Worm (Caenorhabditis elegans) whole organism, L3 larva: Measurements from ENCODE around the gene rad-23.

ENCODE experiments used
- R02D3.7 ChIP-seq: fragments of 150-350 bp; optimal IDR thresholded peaks from 2 replicates; lab custom pipeline; 2014; ENCODE audit warnings: missing biosample characterization, missing genetic modification characterization
- ZK546.5 ChIP-seq: sonication (generic microtip); optimal IDR thresholded peaks from 2 replicates; lab custom pipeline; 2017; ENCODE audit warnings: missing biosample characterization, missing genetic modification characterization
- aly-2 ChIP-seq: fragments of 150-350 bp; optimal IDR thresholded peaks from 2 replicates; lab custom pipeline; 2014; ENCODE audit warnings: missing biosample characterization, missing genetic modification characterization
- ama-1 ChIP-seq: fragments of 150-350 bp; optimal IDR thresholded peaks from 2 replicates; lab custom pipeline; 2018
- ceh-16 ChIP-seq: sonication (generic microtip); optimal IDR thresholded peaks from 2 replicates; lab custom pipeline; 2017; ENCODE audit warnings: missing biosample characterization, missing genetic modification characterization
- ceh-28 ChIP-seq: fragments of 150-350 bp; optimal IDR thresholded peaks from 2 replicates; lab custom pipeline; 2014; ENCODE audit warnings: missing biosample characterization, missing genetic modification reagents, missing genetic modification characterization
- ceh-82 ChIP-seq: fragments of 150-350 bp; optimal IDR thresholded peaks from 2 replicates; lab custom pipeline; 2014; ENCODE audit warnings: missing biosample characterization, missing genetic modification characterization
- ceh-9 ChIP-seq: sonication (generic microtip); optimal IDR thresholded peaks from 2 replicates; lab custom pipeline; 2018; ENCODE audit warnings: missing biosample characterization, missing genetic modification characterization
- daf-12 ChIP-seq: fragments of 150-350 bp; optimal IDR thresholded peaks from 2 replicates; lab custom pipeline; 2014; ENCODE audit warnings: missing biosample characterization, missing genetic modification reagents, missing genetic modification characterization
- egl-27 ChIP-seq: sonication (generic microtip); optimal IDR thresholded peaks from 4 replicates; lab custom pipeline; 2017; ENCODE audit warnings: missing biosample characterization, missing genetic modification reagents, missing genetic modification characterization
- egl-5 ChIP-seq: fragments of 150-350 bp; optimal IDR thresholded peaks from 2 replicates; lab custom pipeline; 2017; ENCODE audit warnings: missing biosample characterization, missing genetic modification reagents, missing genetic modification characterization, inconsistent platforms
- elt-1 ChIP-seq: fragments of 150-350 bp; optimal IDR thresholded peaks from 2 replicates; lab custom pipeline; 2014; ENCODE audit warnings: missing biosample characterization, missing genetic modification characterization
- elt-2 ChIP-seq: sonication (generic microtip); optimal IDR thresholded peaks from 2 replicates; lab custom pipeline; 2016; ENCODE audit warnings: missing genetic modification reagents, mild to moderate bottlenecking, missing genetic modification characterization, missing compliant biosample characterization
- elt-3 ChIP-seq, 3 experiments: fragments of 150-350 bp in 1 of 3; sonication (generic microtip) in 2 of 3; optimal IDR thresholded peaks; 2 replicates in 2 of 3; 4 replicates in 1 of 3; lab custom pipeline; 2014 to 2017; ENCODE audit warnings: missing biosample characterization in 3 of 3, missing genetic modification characterization in 3 of 3
- eor-1 ChIP-seq, 2 experiments: fragments of 150-350 bp; optimal IDR thresholded peaks; 2 replicates each; lab custom pipeline; 2014 to 2018; ENCODE audit warnings: missing biosample characterization in 2 of 2, missing genetic modification characterization in 2 of 2
- fkh-10 ChIP-seq: sonication (generic microtip); optimal IDR thresholded peaks from 2 replicates; lab custom pipeline; 2017; ENCODE audit warnings: missing biosample characterization, missing genetic modification reagents, missing genetic modification characterization
- fos-1 ChIP-seq: fragments of 150-350 bp; optimal IDR thresholded peaks from 2 replicates; lab custom pipeline; 2014; ENCODE audit warnings: missing biosample characterization, missing genetic modification characterization
- hmg-11 ChIP-seq: sonication (generic microtip); optimal IDR thresholded peaks from 2 replicates; lab custom pipeline; 2016; ENCODE audit warnings: missing genetic modification characterization, missing compliant biosample characterization
- jun-1 ChIP-seq: fragments of 150-350 bp; optimal IDR thresholded peaks from 2 replicates; lab custom pipeline; 2014; ENCODE audit warnings: missing biosample characterization, missing genetic modification reagents, missing genetic modification characterization
- lin-15B ChIP-seq: fragments of 150-350 bp; optimal IDR thresholded peaks from 2 replicates; lab custom pipeline; 2014; ENCODE audit warnings: missing biosample characterization, missing genetic modification characterization
- lin-39 ChIP-seq: fragments of 150-350 bp; optimal IDR thresholded peaks from 2 replicates; lab custom pipeline; 2018; ENCODE audit warnings: missing biosample characterization, missing genetic modification reagents, missing genetic modification characterization
- lsy-12 ChIP-seq: sonication (generic microtip); optimal IDR thresholded peaks from 2 replicates; lab custom pipeline; 2016; ENCODE audit warnings: mild to moderate bottlenecking, missing genetic modification characterization, missing compliant biosample characterization
- mdl-1 ChIP-seq: fragments of 150-350 bp; optimal IDR thresholded peaks from 2 replicates; lab custom pipeline; 2014; ENCODE audit warnings: missing biosample characterization, missing genetic modification characterization
- mml-1 ChIP-seq: fragments of 150-350 bp; sonication (generic microtip); optimal IDR thresholded peaks from 3 replicates; lab custom pipeline; 2014; ENCODE audit warnings: missing biosample characterization, missing genetic modification characterization
- nfya-1 ChIP-seq: sonication (generic microtip); optimal IDR thresholded peaks from 2 replicates; lab custom pipeline; 2017; ENCODE audit warnings: missing genetic modification characterization, mild to moderate bottlenecking, missing compliant biosample characterization, antibody characterized with exemption, moderate library complexity; ENCODE audit not compliant: insufficient read depth
- nhr-11 ChIP-seq: fragments of 150-350 bp; optimal IDR thresholded peaks from 2 replicates; lab custom pipeline; 2014; ENCODE audit warnings: missing biosample characterization, missing genetic modification characterization
- nhr-12 ChIP-seq: fragments of 150-350 bp; optimal IDR thresholded peaks from 2 replicates; lab custom pipeline; 2014; ENCODE audit warnings: missing biosample characterization, missing genetic modification characterization
- nhr-23 ChIP-seq: fragments of 150-350 bp; optimal IDR thresholded peaks from 2 replicates; lab custom pipeline; 2014; ENCODE audit warnings: missing biosample characterization, missing genetic modification reagents, missing genetic modification characterization
- nhr-237 ChIP-seq: fragments of 150-350 bp; optimal IDR thresholded peaks from 2 replicates; lab custom pipeline; 2014; ENCODE audit warnings: missing biosample characterization, missing genetic modification characterization
- nhr-25 ChIP-seq: sonication (generic microtip); optimal IDR thresholded peaks from 2 replicates; lab custom pipeline; 2017; ENCODE audit warnings: missing biosample characterization, missing genetic modification characterization
- nhr-28 ChIP-seq: fragments of 150-350 bp; optimal IDR thresholded peaks from 2 replicates; lab custom pipeline; 2014; ENCODE audit warnings: missing biosample characterization, missing genetic modification characterization
- nhr-43 ChIP-seq: sonication (generic microtip); optimal IDR thresholded peaks from 2 replicates; lab custom pipeline; 2016; ENCODE audit warnings: mild to moderate bottlenecking, missing genetic modification characterization, missing compliant biosample characterization; ENCODE audit not compliant: poor library complexity, severe bottlenecking
- nhr-67 ChIP-seq: fragments of 150-350 bp; optimal IDR thresholded peaks from 2 replicates; lab custom pipeline; 2014; ENCODE audit warnings: missing biosample characterization, missing genetic modification characterization
- nhr-76 ChIP-seq: fragments of 150-350 bp; sonication (generic microtip); optimal IDR thresholded peaks from 5 replicates; lab custom pipeline; 2014; ENCODE audit warnings: missing biosample characterization, missing genetic modification characterization
- nhr-77 ChIP-seq: fragments of 150-350 bp; optimal IDR thresholded peaks from 2 replicates; lab custom pipeline; 2014; ENCODE audit warnings: missing biosample characterization, missing genetic modification characterization
- pha-4 ChIP-seq: fragments of 150-350 bp; optimal IDR thresholded peaks from 2 replicates; lab custom pipeline; 2014; ENCODE audit warnings: missing biosample characterization, missing genetic modification reagents, missing genetic modification characterization
- pqm-1 ChIP-seq: fragments of 150-350 bp; optimal IDR thresholded peaks from 2 replicates; lab custom pipeline; 2017; ENCODE audit warnings: missing biosample characterization, missing genetic modification characterization, inconsistent platforms
- sea-2 ChIP-seq: fragments of 150-350 bp; sonication (generic microtip); optimal IDR thresholded peaks from 4 replicates; lab custom pipeline; 2014; ENCODE audit warnings: missing biosample characterization, missing genetic modification reagents, missing genetic modification characterization
- skn-1 ChIP-seq: fragments of 150-350 bp; optimal IDR thresholded peaks from 2 replicates; lab custom pipeline; 2014; ENCODE audit warnings: missing biosample characterization, missing genetic modification characterization
- snpc-4 ChIP-seq: fragments of 150-350 bp; optimal IDR thresholded peaks from 2 replicates; lab custom pipeline; 2014; ENCODE audit warnings: missing biosample characterization, missing genetic modification characterization
- tbx-2 ChIP-seq: sonication (generic microtip); optimal IDR thresholded peaks from 2 replicates; lab custom pipeline; 2016; ENCODE audit warnings: mild to moderate bottlenecking, missing genetic modification characterization, missing compliant biosample characterization
- unc-39 ChIP-seq: sonication (generic microtip); optimal IDR thresholded peaks from 4 replicates; lab custom pipeline; 2017; ENCODE audit warnings: missing biosample characterization, missing genetic modification characterization
- unc-62 ChIP-seq: fragments of 150-350 bp; sonication (generic microtip); optimal IDR thresholded peaks from 4 replicates; lab custom pipeline; 2014; ENCODE audit warnings: missing biosample characterization, missing genetic modification reagents, missing genetic modification characterization
- zag-1 ChIP-seq: fragments of 150-350 bp; optimal IDR thresholded peaks from 2 replicates; lab custom pipeline; 2014; ENCODE audit warnings: missing biosample characterization, missing genetic modification characterization
- ztf-4 ChIP-seq: fragments of 150-350 bp; optimal IDR thresholded peaks from 2 replicates; lab custom pipeline; 2014; ENCODE audit warnings: missing biosample characterization, missing genetic modification characterization

The rad-23 gene

DNA sequence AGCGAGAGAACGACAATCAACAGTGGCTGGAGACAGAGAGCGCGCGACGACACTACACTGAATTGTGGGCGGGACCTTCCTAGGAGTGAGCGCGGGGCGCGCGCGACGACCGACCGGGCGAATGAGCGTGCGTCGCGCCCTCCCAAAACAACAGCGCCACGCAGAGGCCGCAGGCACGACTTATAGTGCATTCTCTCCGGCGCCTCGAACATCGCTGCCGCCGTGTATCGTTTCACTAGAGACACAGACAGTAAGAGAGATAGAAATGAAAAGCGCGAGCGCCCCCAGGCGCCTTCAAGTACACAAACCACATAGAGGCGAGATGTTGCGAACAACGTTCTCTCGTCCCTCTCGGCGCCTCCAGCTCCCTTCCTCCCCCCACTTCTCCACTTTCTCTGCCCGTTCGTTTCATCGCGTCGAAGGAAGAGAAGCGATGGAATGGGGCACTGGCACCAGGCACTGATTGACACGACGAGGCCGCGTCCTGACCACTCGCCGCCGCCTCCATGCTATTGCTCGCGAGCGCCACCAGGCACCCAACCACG is 32.6 kb downstream of the rad-23 start:
- TF ChIP-seq unc-39 (tag; lab: Kevin White, UChicago) (no peak), ceh-9 (tag; lab: Kevin White, UChicago) (no peak), hmg-11 (tag; lab: Kevin White, UChicago) (peak; percentile 87), nhr-25 (tag; lab: Kevin White, UChicago) (peak; percentile 81), skn-1 (peak; percentile 15), nhr-76 (tag; lab: Kevin White, UChicago) (no peak), elt-3 (tag; optimal IDR thresholded peaks at IDR 0.05; lab: Kevin White, UChicago) (peak in 1 of 3 experiments; percentile 42), ceh-28 (tag; lab: Kevin White, UChicago) (peak; percentile 78), ztf-4 (tag; lab: Kevin White, UChicago) (peak; percentile 5), pha-4 (peak; percentile 85), jun-1 (tag; lab: Kevin White, UChicago) (peak; percentile 75), ama-1 (lab: Kevin White, UChicago) (no peak), lin-15B (peak; percentile 45), fos-1 (tag; lab: Kevin White, UChicago) (no peak), egl-5 (tag; lab: Kevin White, UChicago) (peak; percentile 51), ZK546.5 (no peak), elt-2 (tag; lab: Kevin White, UChicago) (peak; percentile 81), snpc-4 (peak; percentile 80), nhr-237 (no peak), pqm-1 (tag; lab: Kevin White, UChicago) (peak; percentile 47), ceh-82 (tag; lab: Kevin White, UChicago) (peak; percentile 55), egl-27 (tag; lab: Kevin White, UChicago) (peak; percentile 69), unc-62 (GFP tag; lab: Kevin White, UChicago) (peak; percentile 68), lin-39 (tag; lab: Kevin White, UChicago) (peak; percentile 4), nhr-67 (tag; lab: Kevin White, UChicago) (no peak), nhr-28 (tag; lab: Kevin White, UChicago) (no peak), mml-1 (tag; lab: Kevin White, UChicago) (no peak), tbx-2 (tag; lab: Kevin White, UChicago) (peak; percentile 77), nhr-77 (tag; lab: Kevin White, UChicago) (peak; percentile 5), R02D3.7 (tag; lab: Kevin White, UChicago) (peak; percentile 41), nhr-11 (tag; lab: Kevin White, UChicago) (peak; percentile 18), nfya-1 (tag; lab: Kevin White, UChicago) (peak; percentile 95), nhr-43 (peak; percentile 88), lsy-12 (tag; lab: Kevin White, UChicago) (peak; percentile 54), zag-1 (tag; lab: Kevin White, UChicago) (peak; percentile 54), mdl-1 (peak; percentile 41), daf-12 (tag; lab: Kevin White, UChicago) (peak; percentile 76), nhr-23 (tag; lab: Kevin White, UChicago) (peak; percentile 83), eor-1 (tag; optimal IDR thresholded peaks at IDR 0.05; lab: Kevin White, UChicago) (no peak), aly-2 (tag; lab: Kevin White, UChicago) (no peak)

DNA sequence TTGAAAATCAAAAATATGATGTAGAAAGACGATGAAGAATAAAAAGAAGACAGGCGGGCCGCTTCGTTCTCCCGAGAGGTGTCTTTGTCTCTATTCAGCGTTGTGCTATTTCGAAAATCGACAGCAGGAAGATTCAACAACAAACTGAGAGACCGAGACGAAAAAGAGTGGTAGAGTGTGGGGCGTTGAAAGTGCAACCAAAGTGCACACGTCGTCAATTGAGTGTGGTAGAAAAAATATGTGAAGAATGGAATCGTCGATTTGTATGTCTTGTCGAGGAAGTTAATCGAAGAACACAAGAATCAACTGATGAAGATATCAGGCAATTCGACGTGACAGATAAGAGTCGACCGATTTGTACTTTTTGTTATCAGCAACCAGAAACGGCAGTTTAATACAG is 33.4 kb downstream of the rad-23 start:
- TF ChIP-seq eor-1 (tag; optimal IDR thresholded peaks at IDR 0.05; lab: Kevin White, UChicago) (no peak), egl-5 (tag; lab: Kevin White, UChicago) (no peak), lin-15B (no peak), snpc-4 (peak; percentile 3), zag-1 (tag; lab: Kevin White, UChicago) (no peak), nhr-28 (tag; lab: Kevin White, UChicago) (no peak), ama-1 (lab: Kevin White, UChicago) (peak; percentile 62), pqm-1 (tag; lab: Kevin White, UChicago) (peak; percentile 91), ztf-4 (tag; lab: Kevin White, UChicago) (no peak), ceh-82 (tag; lab: Kevin White, UChicago) (no peak), jun-1 (tag; lab: Kevin White, UChicago) (peak; percentile 58), skn-1 (peak; percentile 8), elt-1 (tag; lab: Kevin White, UChicago) (no peak), lin-39 (tag; lab: Kevin White, UChicago) (peak; percentile 58), elt-3 (tag; optimal IDR thresholded peaks at IDR 0.05; lab: Kevin White, UChicago) (peak in 1 of 3 experiments; percentile 30), mml-1 (tag; lab: Kevin White, UChicago) (no peak), hmg-11 (tag; lab: Kevin White, UChicago) (peak; percentile 40), nhr-25 (tag; lab: Kevin White, UChicago) (peak; percentile 90), aly-2 (tag; lab: Kevin White, UChicago) (no peak), ceh-16 (tag; lab: Kevin White, UChicago) (no peak), sea-2 (no peak), fos-1 (tag; lab: Kevin White, UChicago) (no peak), mdl-1 (peak; percentile 53), lsy-12 (tag; lab: Kevin White, UChicago) (no peak), nfya-1 (tag; lab: Kevin White, UChicago) (peak; percentile 78), unc-62 (GFP tag; lab: Kevin White, UChicago) (peak; percentile 83), tbx-2 (tag; lab: Kevin White, UChicago) (no peak), nhr-237 (no peak), nhr-12 (no peak), egl-27 (tag; lab: Kevin White, UChicago) (peak; percentile 22), pha-4 (peak; percentile 79), nhr-76 (tag; lab: Kevin White, UChicago) (peak; percentile 88), ZK546.5 (no peak), R02D3.7 (tag; lab: Kevin White, UChicago) (peak; percentile 0), ceh-28 (tag; lab: Kevin White, UChicago) (no peak), ceh-9 (tag; lab: Kevin White, UChicago) (no peak), fkh-10 (GFP tag; lab: Kevin White, UChicago) (no peak), nhr-67 (tag; lab: Kevin White, UChicago) (no peak), daf-12 (tag; lab: Kevin White, UChicago) (peak; percentile 69), unc-39 (tag; lab: Kevin White, UChicago) (no peak), nhr-77 (tag; lab: Kevin White, UChicago) (no peak)
